Fruit fly (Drosophila melanogaster): Measurements from ENCODE around the gene cad.

cad gene

DNA sequence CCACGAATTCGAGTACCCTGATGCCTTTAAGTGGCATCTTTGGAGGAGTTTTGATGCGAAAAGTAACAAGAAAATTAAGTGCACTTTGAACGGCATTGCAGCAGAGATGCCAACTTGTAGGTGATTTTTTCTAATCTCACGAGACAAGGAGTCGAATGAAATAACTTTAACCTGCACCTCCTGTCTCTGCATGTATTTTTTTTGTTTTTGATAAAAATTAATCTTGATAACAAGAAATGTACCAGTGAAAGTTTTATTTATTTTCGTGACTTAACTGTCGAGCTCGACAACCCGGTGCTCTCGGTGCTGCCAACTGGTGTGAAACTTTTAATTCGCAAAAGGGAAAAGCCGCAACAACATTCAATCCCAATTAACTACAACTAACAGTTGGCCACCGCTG lies 18.4 kb upstream of the cad start, which contains the start of the genes Amacr and Ns4 (continued):
- TF ChIP-seq ind (GFP tag; optimal IDR thresholded peaks at IDR 0.05), result peak; percentile 30
- no peak for TF ChIP-seq Taf1 (GFP tag; IDR thresholded peaks at IDR 0.05)
- no peak for TF ChIP-seq hth (optimal IDR thresholded peaks at IDR 0.05)
- no peak for TF ChIP-seq dan (GFP tag; IDR thresholded peaks at IDR 0.05)
- no peak for TF ChIP-seq ro (GFP tag; IDR thresholded peaks at IDR 0.05)
- no peak for TF ChIP-seq sd (tag; optimal IDR thresholded peaks at IDR 0.05)
- TF ChIP-seq CG6689 (GFP tag; IDR thresholded peaks at IDR 0.05), result no peak
- peak in 1 of 2 experiments; percentile 15 for TF ChIP-seq crp (GFP tag; optimal IDR thresholded peaks at IDR 0.05)
- TF ChIP-seq CG4707 (GFP tag; optimal IDR thresholded peaks at IDR 0.05), result no peak
- TF ChIP-seq CG10543 (GFP tag; optimal IDR thresholded peaks at IDR 0.05), result no peak
- TF ChIP-seq CG16815 (GFP tag; optimal IDR thresholded peaks at IDR 0.05), result peak; percentile 1
- no peak for TF ChIP-seq CG6254 (GFP tag; optimal IDR thresholded peaks at IDR 0.05)
- TF ChIP-seq Xbp1 (GFP tag; optimal IDR thresholded peaks at IDR 0.05), result peak; percentile 62
- peak; percentile 64; the same call in 1 of the 2 replicates for TF ChIP-seq lmd (GFP tag; IDR thresholded peaks at IDR 0.05)
- no peak for TF ChIP-seq Tbp (GFP tag; optimal IDR thresholded peaks at IDR 0.05)
- TF ChIP-seq CG13287 (GFP tag; IDR thresholded peaks at IDR 0.05; ENCODE audit: partially characterized antibody), result peak; percentile 65
- TF ChIP-seq org-1 (GFP tag; optimal IDR thresholded peaks at IDR 0.05), result no peak
- TF ChIP-seq CG31365 (tag; optimal IDR thresholded peaks at IDR 0.05), result no peak
- no peak for TF ChIP-seq z (GFP tag; IDR thresholded peaks at IDR 0.05)
- TF ChIP-seq Med (GFP tag), result peak; percentile 93
- TF ChIP-seq CG6683 (GFP tag; optimal IDR thresholded peaks at IDR 0.05), result no peak
- no peak for TF ChIP-seq Sry-β (GFP tag; optimal IDR thresholded peaks at IDR 0.05)
- TF ChIP-seq Poxn (GFP tag; IDR thresholded peaks at IDR 0.05), result no peak
- TF ChIP-seq unc-4 (GFP tag; IDR thresholded peaks at IDR 0.05; ENCODE audit: partially characterized antibody), result 0 out of 2 replicates have a peak, but pooled peaks have one; percentile 22
- peak; percentile 15; the same call in 1 of the 2 replicates for TF ChIP-seq ap (GFP tag; IDR thresholded peaks at IDR 0.05)
- TF ChIP-seq CG34422 (GFP tag; IDR thresholded peaks at IDR 0.05), result peak; percentile 73; the same call in 1 of the 3 replicates
- TF ChIP-seq E2f1 (GFP tag; IDR thresholded peaks at IDR 0.05), result no peak
- TF ChIP-seq Gug (GFP tag; IDR thresholded peaks at IDR 0.05), result no peak; the same call in 3 of the 4 replicates
- no peak for TF ChIP-seq pita (GFP tag; optimal IDR thresholded peaks at IDR 0.05)
- TF ChIP-seq cato (GFP tag; optimal IDR thresholded peaks at IDR 0.05; ENCODE audit: borderline replicate concordance), result no peak
- TF ChIP-seq CG5180 (GFP tag; optimal IDR thresholded peaks at IDR 0.05), result no peak
- no peak for TF ChIP-seq pan (optimal IDR thresholded peaks at IDR 0.05)
- TF ChIP-seq pan (GFP tag; optimal IDR thresholded peaks at IDR 0.05 in 1 of 2, IDR thresholded peaks at IDR 0.05 in 1 of 2), result peak in 1 of 2 experiments; percentile 57
- no peak for TF ChIP-seq kay (GFP tag; optimal IDR thresholded peaks at IDR 0.05)
- no peak for TF ChIP-seq CG18599 (GFP tag; optimal IDR thresholded peaks at IDR 0.05)
- no peak for TF ChIP-seq eve (GFP tag; optimal IDR thresholded peaks at IDR 0.05)
- TF ChIP-seq CrebB (tag; optimal IDR thresholded peaks at IDR 0.05), result peak; percentile 28
- peak; percentile 50 for TF ChIP-seq tgo (GFP tag; IDR thresholded peaks at IDR 0.05)
- peak; percentile 78 for TF ChIP-seq CG3847 (GFP tag; IDR thresholded peaks at IDR 0.05)
- TF ChIP-seq chinmo (GFP tag; IDR thresholded peaks at IDR 0.05; ENCODE audit: partially characterized antibody), result peak; percentile 64; the same call in 1 of the 4 replicates
- no peak for TF ChIP-seq Nf-YA (GFP tag; IDR thresholded peaks at IDR 0.05)
- peak; percentile 53 for TF ChIP-seq CG9817 (tag; optimal IDR thresholded peaks at IDR 0.05)
- no peak for TF ChIP-seq peb (GFP tag; IDR thresholded peaks at IDR 0.05)
- TF ChIP-seq gcm2 (GFP tag; optimal IDR thresholded peaks at IDR 0.05), result no peak
- peak; percentile 46 for TF ChIP-seq CG16863 (GFP tag; optimal IDR thresholded peaks at IDR 0.05)
- TF ChIP-seq Ssrp (tag; optimal IDR thresholded peaks at IDR 0.05), result peak; percentile 50
- TF ChIP-seq maf-S (GFP tag; optimal IDR thresholded peaks at IDR 0.05), result peak; percentile 36
- 0 out of 3 replicates have a peak, but pooled peaks have one; percentile 38 for TF ChIP-seq Dbx (GFP tag; IDR thresholded peaks at IDR 0.05)
- no peak for TF ChIP-seq ab (GFP tag; optimal IDR thresholded peaks at IDR 0.05)
- no peak for TF ChIP-seq CG2129 (GFP tag; IDR thresholded peaks at IDR 0.05; ENCODE audit: partially characterized antibody)
- TF ChIP-seq disco-r (GFP tag; optimal IDR thresholded peaks at IDR 0.05), result no peak

Measured in whole organism, embryonic.